Fruit fly (Drosophila melanogaster) whole organism, embryonic: ENCODE measurements around the gene senju.

Experiments
- Bdp1 ChIP-seq: fragments of 200-800 bp; sonication (Bioruptor generic); optimal IDR thresholded peaks from 3 replicates; lab custom pipeline; 2016; ENCODE audit warnings: missing biosample characterization, missing genetic modification characterization
- BtbVII ChIP-seq: fragments of 200-800 bp; sonication (Bioruptor generic); optimal IDR thresholded peaks from 3 replicates; lab custom pipeline; 2017; ENCODE audit warnings: missing biosample characterization, mild to moderate bottlenecking, missing genetic modification characterization
- Bteb2 ChIP-seq: fragments of 200-800 bp; sonication (Bioruptor generic); optimal IDR thresholded peaks from 2 replicates; lab custom pipeline; 2016; ENCODE audit warnings: missing biosample characterization, missing genetic modification characterization
- C15 ChIP-seq: fragments of 200-800 bp; sonication (Bioruptor generic); IDR thresholded peaks from 3 replicates; pipeline ENCODE4 v1.3.6; 2022; ENCODE audit warnings: missing biosample characterization, missing genetic modification characterization
- CG10147 ChIP-seq: fragments of 200-800 bp; sonication (Bioruptor generic); optimal IDR thresholded peaks from 2 replicates; lab custom pipeline; 2019; ENCODE audit warnings: missing biosample characterization, mild to moderate bottlenecking, missing genetic modification characterization, moderate library complexity
- CG10321 ChIP-seq: fragments of 200-800 bp; sonication (Bioruptor generic); IDR thresholded peaks from 2 replicates; pipeline ENCODE4 v1.3.6; 2022; ENCODE audit warnings: missing biosample characterization, missing genetic modification characterization
- CG15011 ChIP-seq: fragments of 200-800 bp; sonication (Bioruptor generic); optimal IDR thresholded peaks from 3 replicates; lab custom pipeline; 2018; ENCODE audit warnings: missing biosample characterization, mild to moderate bottlenecking, missing genetic modification characterization
- CG15479 ChIP-seq: fragments of 200-800 bp; sonication (Bioruptor generic); optimal IDR thresholded peaks from 3 replicates; lab custom pipeline; 2019; ENCODE audit warnings: missing biosample characterization, mild to moderate bottlenecking, missing genetic modification characterization, moderate library complexity
- CG16863 ChIP-seq: fragments of 200-800 bp; sonication (Bioruptor generic); optimal IDR thresholded peaks from 3 replicates; lab custom pipeline; 2016; ENCODE audit warnings: missing biosample characterization, missing genetic modification characterization
- CG17802 ChIP-seq: fragments of 200-800 bp; sonication (Bioruptor generic); optimal IDR thresholded peaks from 2 replicates; lab custom pipeline; 2018; ENCODE audit warnings: missing biosample characterization, mild to moderate bottlenecking, missing genetic modification characterization, moderate library complexity
- CG4282 ChIP-seq: fragments of 200-800 bp; sonication (Bioruptor generic); optimal IDR thresholded peaks from 2 replicates; lab custom pipeline; 2016; ENCODE audit warnings: missing biosample characterization, missing genetic modification characterization
- CG5953 ChIP-seq: fragments of 200-800 bp; sonication (Bioruptor generic); IDR thresholded peaks from 2 replicates; pipeline ENCODE4 v1.3.6; 2022; ENCODE audit warnings: missing biosample characterization, missing genetic modification characterization
- CG6175 ChIP-seq: fragments of 200-800 bp; sonication (Bioruptor generic); IDR thresholded peaks from 3 replicates; pipeline ENCODE4 v1.3.6; 2022; ENCODE audit warnings: missing biosample characterization, missing genetic modification characterization
- CG8359 ChIP-seq: fragments of 200-800 bp; sonication (Bioruptor generic); optimal IDR thresholded peaks from 2 replicates; lab custom pipeline; 2017; ENCODE audit warnings: missing biosample characterization, mild to moderate bottlenecking, missing genetic modification characterization, borderline replicate concordance
- CHES-1-like ChIP-seq: fragments of 200-800 bp; sonication (Bioruptor generic); optimal IDR thresholded peaks from 2 replicates; lab custom pipeline; 2016; ENCODE audit warnings: missing biosample characterization, missing genetic modification characterization
- Camta ChIP-seq: fragments of 200-800 bp; sonication (Bioruptor generic); optimal IDR thresholded peaks from 2 replicates; lab custom pipeline; 2016; ENCODE audit warnings: missing biosample characterization, missing genetic modification characterization
- CkIIα-i1 ChIP-seq: fragments of 200-800 bp; sonication (Bioruptor generic); IDR thresholded peaks from 2 replicates; pipeline ENCODE4 v1.3.6; 2022; ENCODE audit warnings: missing biosample characterization, missing genetic modification characterization
- D ChIP-seq, 2 experiments: fragments of 200-800 bp in 1 of 2; fragments of >200 bp in 1 of 2; sonication (Bioruptor generic) in 1 of 2; optimal IDR thresholded peaks; 2 replicates in 1 of 2; 3 replicates in 1 of 2; lab custom pipeline; 2017; ENCODE audit warnings: mild to moderate bottlenecking in 1 of 2, missing biosample characterization in 1 of 2, missing genetic modification characterization in 1 of 2, missing genetic modification reagents in 1 of 2
- Dll ChIP-seq: fragments of 200-800 bp; sonication (Bioruptor generic); IDR thresholded peaks from 4 replicates; pipeline ENCODE4 v1.3.6; 2022; ENCODE audit warnings: missing biosample characterization, missing genetic modification characterization; ENCODE audit not compliant: partially characterized antibody
- E2f1 ChIP-seq: fragments of 200-800 bp; sonication (Bioruptor generic); IDR thresholded peaks from 2 replicates; pipeline ENCODE4 v1.3.6; 2022; ENCODE audit warnings: missing biosample characterization, missing genetic modification characterization
- Ets97D ChIP-seq: fragments of 200-800 bp; sonication (Bioruptor generic); optimal IDR thresholded peaks from 3 replicates; lab custom pipeline; 2016; ENCODE audit warnings: missing biosample characterization, missing genetic modification characterization
- HLHmδ ChIP-seq: fragments of 200-800 bp; sonication (Bioruptor generic); optimal IDR thresholded peaks from 2 replicates; lab custom pipeline; 2018; ENCODE audit warnings: missing biosample characterization, mild to moderate bottlenecking, missing genetic modification characterization, moderate library complexity
- HmgD ChIP-seq: fragments of 200-800 bp; sonication (Bioruptor generic); optimal IDR thresholded peaks from 3 replicates; lab custom pipeline; 2016; ENCODE audit warnings: missing biosample characterization, missing genetic modification characterization
- Hmx ChIP-seq: fragments of 200-800 bp; sonication (Bioruptor generic); optimal IDR thresholded peaks from 2 replicates; lab custom pipeline; 2016; ENCODE audit warnings: missing biosample characterization, missing genetic modification characterization
- Hsf ChIP-seq: fragments of 200-800 bp; sonication (Bioruptor generic); optimal IDR thresholded peaks from 3 replicates; lab custom pipeline; 2016; ENCODE audit warnings: missing biosample characterization, missing genetic modification characterization
- Kr ChIP-seq: fragments of 200-800 bp; sonication (Bioruptor generic); optimal IDR thresholded peaks from 2 replicates; lab custom pipeline; 2017; ENCODE audit warnings: missing biosample characterization, mild to moderate bottlenecking, missing genetic modification characterization
- Lim3 ChIP-seq: fragments of 200-800 bp; sonication (Bioruptor generic); IDR thresholded peaks from 2 replicates; pipeline ENCODE4 v1.3.6; 2022; ENCODE audit warnings: missing biosample characterization, missing genetic modification characterization
- Oli ChIP-seq: fragments of 200-800 bp; sonication (Bioruptor generic); optimal IDR thresholded peaks from 2 replicates; lab custom pipeline; 2018; ENCODE audit warnings: missing biosample characterization, mild to moderate bottlenecking, missing genetic modification characterization, moderate library complexity
- Side ChIP-seq: fragments of 200-800 bp; sonication (Bioruptor generic); optimal IDR thresholded peaks from 2 replicates; lab custom pipeline; 2016; ENCODE audit warnings: missing biosample characterization, missing genetic modification characterization
- Six4 ChIP-seq: fragments of 200-800 bp; sonication (Bioruptor generic); optimal IDR thresholded peaks from 2 replicates; lab custom pipeline; 2016; ENCODE audit warnings: missing biosample characterization, missing genetic modification characterization
- Sox100B ChIP-seq: fragments of 200-800 bp; sonication (Bioruptor generic); optimal IDR thresholded peaks from 3 replicates; lab custom pipeline; 2018; ENCODE audit warnings: missing biosample characterization, mild to moderate bottlenecking, missing genetic modification characterization
- YL-1 ChIP-seq: fragments of 200-800 bp; sonication (Bioruptor generic); optimal IDR thresholded peaks from 3 replicates; lab custom pipeline; 2017; ENCODE audit warnings: missing biosample characterization, mild to moderate bottlenecking, missing genetic modification characterization
- abd-A ChIP-seq: fragments of 200-800 bp; sonication (Bioruptor generic); optimal IDR thresholded peaks from 3 replicates; lab custom pipeline; 2019; ENCODE audit warnings: missing biosample characterization, mild to moderate bottlenecking, missing genetic modification characterization, moderate library complexity
- amos ChIP-seq: fragments of 200-800 bp; sonication (Bioruptor generic); IDR thresholded peaks from 2 replicates; pipeline ENCODE4 v1.3.6; 2022; ENCODE audit warnings: missing biosample characterization, missing genetic modification characterization; ENCODE audit not compliant: partially characterized antibody
- ap ChIP-seq: fragments of 200-800 bp; sonication (Bioruptor generic); IDR thresholded peaks from 2 replicates; pipeline ENCODE4 v1.3.6; 2022; ENCODE audit warnings: missing biosample characterization, missing genetic modification characterization
- crp ChIP-seq, 2 experiments: fragments of 200-800 bp; sonication (Bioruptor generic); optimal IDR thresholded peaks; 2 replicates in 1 of 2; 3 replicates in 1 of 2; lab custom pipeline; 2017; ENCODE audit warnings: missing biosample characterization in 2 of 2, missing genetic modification characterization in 2 of 2, mild to moderate bottlenecking in 1 of 2, moderate library complexity in 1 of 2
- dati ChIP-seq: fragments of 200-800 bp; sonication (Bioruptor generic); IDR thresholded peaks from 2 replicates; pipeline ENCODE4 v1.3.6; 2022; ENCODE audit warnings: missing biosample characterization, missing genetic modification characterization
- dimm ChIP-seq: fragments of 200-800 bp; sonication (Bioruptor generic); IDR thresholded peaks from 2 replicates; pipeline ENCODE4 v1.3.6; 2022; ENCODE audit warnings: missing biosample characterization, missing genetic modification characterization
- ind ChIP-seq: fragments of 200-800 bp; sonication (Bioruptor generic); optimal IDR thresholded peaks from 3 replicates; lab custom pipeline; 2016; ENCODE audit warnings: missing biosample characterization, missing genetic modification characterization
- insv ChIP-seq, 2 experiments: fragments of 200-800 bp; sonication (Bioruptor generic); optimal IDR thresholded peaks; 3 replicates each; lab custom pipeline; 2016 to 2018; ENCODE audit warnings: missing biosample characterization in 2 of 2, missing genetic modification characterization in 2 of 2
- pnt ChIP-seq: fragments of 200-800 bp; sonication (Bioruptor generic); optimal IDR thresholded peaks from 3 replicates; lab custom pipeline; 2016; ENCODE audit warnings: missing biosample characterization, missing genetic modification characterization
- ranshi ChIP-seq: fragments of 200-800 bp; sonication (Bioruptor generic); IDR thresholded peaks from 2 replicates; pipeline ENCODE4 v1.3.6; 2022; ENCODE audit warnings: missing biosample characterization, missing genetic modification characterization
- slbo ChIP-seq: fragments of 200-800 bp; sonication (Bioruptor generic); IDR thresholded peaks from 2 replicates; pipeline ENCODE4 v1.3.6; 2022; ENCODE audit warnings: missing biosample characterization, missing genetic modification characterization
- slou ChIP-seq: fragments of 200-800 bp; sonication (Bioruptor generic); optimal IDR thresholded peaks from 3 replicates; lab custom pipeline; 2016; ENCODE audit warnings: missing biosample characterization, missing genetic modification characterization
- sqz ChIP-seq: fragments of 200-800 bp; sonication (Bioruptor generic); optimal IDR thresholded peaks from 3 replicates; lab custom pipeline; 2018; ENCODE audit warnings: missing biosample characterization, mild to moderate bottlenecking, missing genetic modification characterization
- sug ChIP-seq: fragments of 200-800 bp; optimal IDR thresholded peaks from 2 replicates; lab custom pipeline; 2019; ENCODE audit warnings: missing biosample characterization, mild to moderate bottlenecking, missing genetic modification characterization, moderate library complexity
- tap ChIP-seq: fragments of 200-800 bp; optimal IDR thresholded peaks from 3 replicates; lab custom pipeline; 2019; ENCODE audit warnings: missing biosample characterization, mild to moderate bottlenecking, missing genetic modification characterization, moderate library complexity
- tio ChIP-seq: fragments of 200-800 bp; sonication (Bioruptor generic); optimal IDR thresholded peaks from 2 replicates; lab custom pipeline; 2017; ENCODE audit warnings: missing biosample characterization, missing genetic modification characterization, inconsistent platforms
- vnd ChIP-seq: fragments of 200-800 bp; sonication (Bioruptor generic); IDR thresholded peaks from 3 replicates; pipeline ENCODE4 v1.3.6; 2022; ENCODE audit warnings: missing biosample characterization, missing genetic modification characterization; ENCODE audit not compliant: partially characterized antibody
- vvl ChIP-seq: fragments of 200-800 bp; sonication (Bioruptor generic); IDR thresholded peaks from 2 replicates; pipeline ENCODE4 v1.3.6; 2022; ENCODE audit warnings: missing biosample characterization, missing genetic modification characterization
- z ChIP-seq: fragments of 200-800 bp; sonication (Bioruptor generic); IDR thresholded peaks from 3 replicates; pipeline ENCODE4 v1.3.6; 2022; ENCODE audit warnings: missing biosample characterization, missing genetic modification characterization

The senju gene

dm6 chr2L:5043043-5043442 lies 9.6 kb upstream of the senju start, which contains the start of the genes CG33995, CG44000 and CG44001:
TSS of gene CG33995 (plus strand) at chr2L:5043270.
TSS of gene CG44000 (plus strand) at chr2L:5043270.
TSS of gene CG44001 (plus strand) at chr2L:5043270.
- TF ChIP-seq Lim3 (GFP tag; lab: Robert Waterston, UW) (no peak), Oli (tag; lab: Kevin White, UChicago) (no peak), pnt (GFP tag; lab: Kevin White, UChicago) (peak; percentile 28), Hsf (GFP tag; lab: Kevin White, UChicago) (peak; percentile 61), Ets97D (GFP tag; lab: Kevin White, UChicago) (peak; percentile 85), Six4 (GFP tag; lab: Kevin White, UChicago) (no peak), vnd (GFP tag; lab: Robert Waterston, UW) (no peak), tio (GFP tag; lab: Kevin White, UChicago) (no peak), dati (GFP tag; lab: Robert Waterston, UW) (no peak), ap (GFP tag; lab: Robert Waterston, UW) (no peak), z (GFP tag; lab: Robert Waterston, UW) (no peak), CG6175 (no peak), C15 (GFP tag; lab: Robert Waterston, UW) (no peak), BtbVII (GFP tag; lab: Kevin White, UChicago) (no peak), tap (tag; lab: Kevin White, UChicago) (peak; percentile 5), CG8359 (GFP tag; lab: Kevin White, UChicago) (no peak), Bteb2 (peak; percentile 8), vvl (GFP tag; lab: Robert Waterston, UW) (peak; percentile 71), CG15011 (no peak), amos (GFP tag; lab: Robert Waterston, UW) (peak; percentile 43; the same call in 1 of the 2 replicates), CG5953 (GFP tag; lab: Robert Waterston, UW) (no peak), CG16863 (GFP tag; lab: Kevin White, UChicago) (peak; percentile 0), CG10321 (GFP tag; lab: Robert Waterston, UW) (no peak), Kr (GFP tag; lab: Kevin White, UChicago) (no peak), HmgD (GFP tag; lab: Kevin White, UChicago) (peak; percentile 36), Hmx (no peak), Dll (GFP tag; lab: Robert Waterston, UW) (no peak), CG15479 (GFP tag; lab: Kevin White, UChicago) (peak; percentile 91), abd-A (tag; lab: Kevin White, UChicago) (peak; percentile 69), Bdp1 (GFP tag; lab: Kevin White, UChicago) (peak; percentile 30), E2f1 (GFP tag; lab: Robert Waterston, UW) (no peak), crp (GFP tag; optimal IDR thresholded peaks at IDR 0.05; lab: Kevin White, UChicago) (peak in 1 of 2 experiments; percentile 70), D (optimal IDR thresholded peaks at IDR 0.05; lab: Kevin White, UChicago) (no peak), D (GFP tag; optimal IDR thresholded peaks at IDR 0.05; lab: Kevin White, UChicago) (no peak), ranshi (GFP tag; lab: Robert Waterston, UW) (0 out of 2 replicates have a peak, but pooled peaks have one; percentile 12), sug (tag; lab: Kevin White, UChicago) (peak; percentile 33), CkIIα-i1 (GFP tag; lab: Robert Waterston, UW) (no peak), Sox100B (no peak), ind (GFP tag; lab: Kevin White, UChicago) (peak; percentile 51), CG17802 (tag; lab: Kevin White, UChicago) (no peak), slou (GFP tag; lab: Kevin White, UChicago) (no peak), sqz (peak; percentile 23), YL-1 (GFP tag; lab: Kevin White, UChicago) (peak; percentile 96), Camta (GFP tag; lab: Kevin White, UChicago) (peak; percentile 41), CHES-1-like (GFP tag; lab: Kevin White, UChicago) (peak; percentile 56), slbo (GFP tag; lab: Robert Waterston, UW) (peak; percentile 78), HLHmδ (GFP tag; lab: Kevin White, UChicago) (peak; percentile 7), insv (GFP tag; optimal IDR thresholded peaks at IDR 0.05; lab: Kevin White, UChicago) (peak in 1 of 2 experiments; percentile 8), dimm (GFP tag; lab: Robert Waterston, UW) (no peak), Side (GFP tag; lab: Kevin White, UChicago) (peak; percentile 58), CG10147 (GFP tag; lab: Kevin White, UChicago) (no peak), CG4282 (no peak)
